Fruit fly (Drosophila melanogaster): ENCODE results near the gene RtcB.

DNA sequence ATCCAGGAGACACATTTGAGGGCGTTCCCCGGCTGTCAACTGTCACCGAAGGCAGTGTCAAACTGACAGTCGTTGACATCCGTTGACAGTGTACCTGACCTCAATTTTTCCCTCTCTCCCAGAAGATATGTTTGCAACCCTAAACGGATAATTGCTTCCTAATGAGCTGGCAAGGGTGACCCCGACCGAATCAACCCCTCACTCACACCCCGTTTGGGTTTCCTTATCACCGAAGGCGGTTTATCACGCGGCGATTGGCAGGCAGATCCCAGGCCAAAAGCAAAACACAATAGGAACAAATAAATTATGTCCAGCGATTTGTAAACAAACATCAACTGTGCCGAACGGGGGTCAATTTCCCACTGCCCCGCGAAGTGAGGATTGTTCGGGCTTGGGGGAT lies 29.0 kb downstream of the RtcB start:
- TF ChIP-seq CG5204 (GFP tag; optimal IDR thresholded peaks at IDR 0.05) (no peak), cic (GFP tag; optimal IDR thresholded peaks at IDR 0.05) (no peak)
